Fruit fly (Drosophila melanogaster): ENCODE results near the gene Mrp4.
A peak's percentile ranks its signal among the peaks of the same experiment; 100 is the strongest.

Gene Mrp4

DNA sequence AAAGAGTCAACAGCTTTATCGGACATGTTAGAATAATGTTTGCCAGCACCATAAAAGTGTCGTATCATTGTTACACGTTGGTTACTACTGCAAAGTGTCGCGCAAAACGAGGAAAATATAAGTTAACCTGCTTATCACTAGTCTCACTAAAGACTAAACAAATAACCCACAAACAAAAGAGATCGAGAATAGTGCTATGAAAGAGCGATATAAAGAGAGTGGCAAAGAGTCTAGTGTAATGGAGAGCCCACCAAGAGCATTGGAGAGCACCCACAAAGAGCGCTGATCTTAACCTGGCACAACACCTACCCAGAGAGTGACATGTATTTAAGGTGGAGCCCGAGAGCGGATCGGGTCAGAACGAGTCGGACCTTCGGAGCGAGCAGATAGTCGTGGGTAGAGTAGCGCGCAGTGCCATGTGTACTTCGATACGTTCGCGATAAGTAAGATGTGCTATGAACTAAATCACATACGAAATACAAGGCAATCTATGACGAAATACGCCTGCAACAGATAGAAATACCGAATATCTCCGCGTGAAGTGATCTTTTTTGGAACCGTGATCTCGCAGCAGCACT lies at the start of gene Mrp4:
Gene Mrp4 (plus strand): TSS at position 378 of the 578 bp plus-strand sequence.
- TF ChIP-seq fd96Cb (tag; optimal IDR thresholded peaks at IDR 0.05) (no peak), CG10462 (GFP tag; optimal IDR thresholded peaks at IDR 0.05) (no peak), lmd (GFP tag; IDR thresholded peaks at IDR 0.05) (no peak), caup (GFP tag; optimal IDR thresholded peaks at IDR 0.05; ENCODE audit: severe bottlenecking) (peak; percentile 45), CG8281 (tag; optimal IDR thresholded peaks at IDR 0.05) (no peak), CG3838 (GFP tag; optimal IDR thresholded peaks at IDR 0.05) (no peak), CG4328 (GFP tag; optimal IDR thresholded peaks at IDR 0.05) (no peak), sna (GFP tag; IDR thresholded peaks at IDR 0.05; ENCODE audit: partially characterized antibody) (peak; percentile 66), CG3407 (GFP tag; optimal IDR thresholded peaks at IDR 0.05) (peak; percentile 48), CG9932 (GFP tag; IDR thresholded peaks at IDR 0.05) (peak; percentile 42), CG9797 (GFP tag; optimal IDR thresholded peaks at IDR 0.05) (no peak), CG6689 (GFP tag; IDR thresholded peaks at IDR 0.05) (peak; percentile 43; the same call in 1 of the 2 replicates), dmrt99B (tag; optimal IDR thresholded peaks at IDR 0.05) (no peak), CG33557 (GFP tag; optimal IDR thresholded peaks at IDR 0.05) (peak; percentile 8), Mrtf (GFP tag; IDR thresholded peaks at IDR 0.05) (no peak), CG31388 (GFP tag; optimal IDR thresholded peaks at IDR 0.05) (no peak), CG13894 (tag; optimal IDR thresholded peaks at IDR 0.05) (peak; percentile 29), mirr (GFP tag; optimal IDR thresholded peaks at IDR 0.05) (peak; percentile 68), CG12219 (GFP tag; optimal IDR thresholded peaks at IDR 0.05) (peak; percentile 64), lab (GFP tag; optimal IDR thresholded peaks at IDR 0.05) (peak; percentile 64), MESR4 (GFP tag; optimal IDR thresholded peaks at IDR 0.05) (peak; percentile 14), HLH54F (GFP tag; optimal IDR thresholded peaks at IDR 0.05) (no peak), CG15011 (GFP tag; optimal IDR thresholded peaks at IDR 0.05) (no peak), gem (tag; optimal IDR thresholded peaks at IDR 0.05) (no peak), grau (tag; optimal IDR thresholded peaks at IDR 0.05) (no peak), CG12155 (GFP tag; optimal IDR thresholded peaks at IDR 0.05) (no peak), CG2712 (tag; optimal IDR thresholded peaks at IDR 0.05) (no peak), sima (GFP tag; optimal IDR thresholded peaks at IDR 0.05) (no peak), Dip2 (GFP tag; IDR thresholded peaks at IDR 0.05) (no peak), fu2 (GFP tag; optimal IDR thresholded peaks at IDR 0.05) (no peak), CG7357 (GFP tag; IDR thresholded peaks at IDR 0.05) (no peak), Usf (GFP tag; optimal IDR thresholded peaks at IDR 0.05) (no peak), btn (GFP tag; optimal IDR thresholded peaks at IDR 0.05) (peak; percentile 40), CG9437 (GFP tag; optimal IDR thresholded peaks at IDR 0.05) (peak; percentile 31), jigr1 (GFP tag; IDR thresholded peaks at IDR 0.05) (no peak), CG12071 (GFP tag; optimal IDR thresholded peaks at IDR 0.05) (peak; percentile 76), NfI (GFP tag; optimal IDR thresholded peaks at IDR 0.05) (no peak), Nf-YC (tag; optimal IDR thresholded peaks at IDR 0.05) (peak; percentile 38), wdn (GFP tag; IDR thresholded peaks at IDR 0.05) (peak; percentile 39; the same call in 1 of the 2 replicates), Rx (GFP tag; IDR thresholded peaks at IDR 0.05) (no peak), kay (GFP tag; optimal IDR thresholded peaks at IDR 0.05) (no peak), CHES-1-like (GFP tag; optimal IDR thresholded peaks at IDR 0.05) (no peak), Kr (GFP tag; optimal IDR thresholded peaks at IDR 0.05) (no peak), CG6791 (GFP tag; IDR thresholded peaks at IDR 0.05; ENCODE audit: partially characterized antibody) (no peak; the same call in 2 of the 3 replicates), CG2875 (GFP tag; optimal IDR thresholded peaks at IDR 0.05) (peak; percentile 49), CG15479 (GFP tag; optimal IDR thresholded peaks at IDR 0.05) (no peak), Asciz (GFP tag; optimal IDR thresholded peaks at IDR 0.05) (peak; percentile 54), CG12104 (GFP tag; optimal IDR thresholded peaks at IDR 0.05) (no peak), Hmx (GFP tag; optimal IDR thresholded peaks at IDR 0.05) (no peak), zen2 (GFP tag; IDR thresholded peaks at IDR 0.05; ENCODE audit: partially characterized antibody) (peak; percentile 83; the same call in 2 of the 3 replicates)
